Fruit fly (Drosophila melanogaster) Kc167 (cell line): ENCODE data around the gene Smyd3.

ENCODE experiments used
- Myc ChIP-seq: fragments of >200 bp; optimal IDR thresholded peaks from 2 replicates; lab custom pipeline; 2017; ENCODE audit warnings: missing external identifiers
- Sin3A ChIP-seq: fragments of >200 bp; optimal IDR thresholded peaks from 2 replicates; lab custom pipeline; 2018; ENCODE audit warnings: missing external identifiers
- h ChIP-seq: fragments of >200 bp; optimal IDR thresholded peaks from 3 replicates; lab custom pipeline; 2018; ENCODE audit warnings: missing external identifiers
- insv ChIP-seq: fragments of >200 bp; optimal IDR thresholded peaks from 3 replicates; lab custom pipeline; 2018; ENCODE audit warnings: missing external identifiers
- psq ChIP-seq: fragments of >200 bp; optimal IDR thresholded peaks from 2 replicates; lab custom pipeline; 2017; ENCODE audit warnings: missing external identifiers
- ttk ChIP-seq: sonication (Bioruptor generic); optimal IDR thresholded peaks from 2 replicates; lab custom pipeline; 2017; ENCODE audit warnings: missing external identifiers

Smyd3 gene

DNA sequence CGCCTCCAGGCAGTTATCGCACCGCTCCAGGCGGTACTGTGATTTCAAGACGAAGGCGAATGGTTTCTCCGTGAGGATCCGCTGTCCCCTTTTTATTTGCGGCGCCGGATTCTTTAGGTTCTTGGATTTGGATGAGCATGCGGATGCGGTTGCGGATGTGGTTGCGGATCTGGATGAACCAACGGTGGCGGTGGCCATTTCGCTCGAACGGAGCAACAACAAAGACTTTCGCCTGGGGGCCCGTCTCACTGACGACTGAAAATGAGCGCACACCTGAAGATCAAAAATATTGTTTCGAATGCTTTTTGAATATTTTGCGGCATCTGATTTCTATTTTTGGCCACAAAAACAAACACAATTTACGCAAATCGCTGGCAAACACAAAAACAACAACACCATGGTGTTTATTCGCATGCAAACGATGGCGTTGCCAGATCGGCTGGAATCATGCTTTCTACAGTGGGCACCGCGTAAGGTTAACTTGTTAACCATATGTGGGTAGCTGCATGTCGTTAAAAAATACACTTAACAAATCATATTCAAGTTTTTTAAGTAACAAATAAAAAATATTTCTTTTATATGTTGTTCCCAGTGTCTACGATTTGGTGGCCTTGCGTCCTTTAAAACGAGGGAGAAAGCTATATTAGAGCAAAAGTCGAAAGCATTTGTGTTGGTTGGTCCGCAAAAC is at the start of gene Smyd3:
Smyd3 (minus strand) TSS at position 407 of the 688 bp plus-strand sequence.
- TF ChIP-seq Myc (lab: Kevin White, UChicago) = no peak
- no peak for TF ChIP-seq insv (lab: Kevin White, UChicago)
- TF ChIP-seq ttk (lab: Kevin White, UChicago) = no peak
- no peak for TF ChIP-seq Sin3A (lab: Kevin White, UChicago)

DNA sequence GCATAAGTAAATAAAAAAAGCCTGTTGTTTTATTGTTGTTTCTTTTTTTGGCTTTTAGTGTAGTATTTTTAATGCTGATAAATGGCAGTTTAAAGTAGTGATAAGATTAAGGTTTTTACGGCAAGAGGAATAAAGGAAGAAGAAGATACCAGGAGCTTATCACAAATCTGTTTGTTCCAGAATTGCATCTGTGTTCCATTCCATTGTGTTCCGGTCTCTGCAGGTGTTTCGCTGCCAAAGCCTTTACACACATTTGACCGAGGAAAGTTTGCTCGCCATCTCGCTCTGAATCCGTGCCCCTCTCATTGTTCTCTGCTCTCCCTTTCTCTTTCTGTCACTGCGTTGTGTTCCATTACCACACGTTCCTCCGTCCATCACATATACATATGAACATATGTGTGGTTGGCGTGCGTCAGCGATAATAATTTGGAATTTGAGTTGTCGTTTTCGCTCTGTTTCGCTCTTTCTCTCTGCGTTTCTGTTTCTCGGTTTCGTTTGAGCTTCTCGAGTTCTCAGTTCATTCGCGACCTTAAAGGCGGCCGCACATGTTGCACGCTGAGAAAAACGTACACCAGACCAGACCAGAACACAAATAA is 49.7 kb upstream of the Smyd3 start:
- TF ChIP-seq Myc (lab: Kevin White, UChicago) (no peak), h (lab: Kevin White, UChicago) (no peak), ttk (lab: Kevin White, UChicago) (no peak), insv (lab: Kevin White, UChicago) (no peak), Sin3A (lab: Kevin White, UChicago) (no peak), psq (lab: Kevin White, UChicago) (no peak)

DNA sequence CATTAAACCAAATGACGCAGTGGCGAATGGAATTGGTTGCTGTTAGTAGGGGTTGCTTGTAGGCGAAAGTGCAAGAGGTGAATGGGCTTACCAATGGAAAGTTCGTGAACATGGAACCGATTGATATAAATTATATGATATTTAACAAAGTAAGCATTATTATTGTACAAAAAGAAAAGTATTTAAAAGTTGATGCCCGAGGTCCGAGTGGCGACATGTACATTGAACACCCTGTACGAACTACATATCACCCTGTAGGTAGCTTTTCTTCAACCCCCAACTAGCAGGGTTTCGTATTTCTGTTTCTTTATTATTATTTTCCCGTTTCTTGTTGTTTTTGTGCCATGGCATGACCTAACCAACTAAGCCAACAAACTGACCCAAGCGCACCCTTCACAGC is 48.5 kb upstream of the Smyd3 start:
- TF ChIP-seq insv (lab: Kevin White, UChicago) (no peak), Sin3A (lab: Kevin White, UChicago) (no peak), h (lab: Kevin White, UChicago) (no peak), Myc (lab: Kevin White, UChicago) (no peak), psq (lab: Kevin White, UChicago) (no peak), ttk (lab: Kevin White, UChicago) (no peak)

DNA sequence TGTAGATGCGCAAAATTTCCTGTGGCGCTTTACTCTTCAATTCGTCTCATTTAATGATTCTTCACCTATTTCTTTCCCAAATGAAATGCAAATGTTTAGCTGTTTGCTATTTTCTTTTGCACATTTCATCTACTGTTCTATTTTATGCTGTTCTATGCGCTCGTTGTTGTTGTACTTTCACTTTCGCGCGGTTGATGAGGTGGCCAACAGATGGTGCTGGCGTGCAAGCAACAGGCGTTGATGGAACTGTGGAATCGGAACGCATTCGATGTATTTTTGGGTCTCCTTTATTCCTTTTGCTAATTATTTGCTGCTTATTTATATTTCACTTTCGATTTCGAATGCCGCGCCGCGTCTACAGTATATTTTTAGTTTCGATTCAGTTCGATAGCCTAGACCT is 47.3 kb upstream of the Smyd3 start:
- TF ChIP-seq psq (lab: Kevin White, UChicago) (no peak), h (lab: Kevin White, UChicago) (no peak), Sin3A (lab: Kevin White, UChicago) (no peak), Myc (lab: Kevin White, UChicago) (no peak), ttk (lab: Kevin White, UChicago) (no peak), insv (lab: Kevin White, UChicago) (no peak)

DNA sequence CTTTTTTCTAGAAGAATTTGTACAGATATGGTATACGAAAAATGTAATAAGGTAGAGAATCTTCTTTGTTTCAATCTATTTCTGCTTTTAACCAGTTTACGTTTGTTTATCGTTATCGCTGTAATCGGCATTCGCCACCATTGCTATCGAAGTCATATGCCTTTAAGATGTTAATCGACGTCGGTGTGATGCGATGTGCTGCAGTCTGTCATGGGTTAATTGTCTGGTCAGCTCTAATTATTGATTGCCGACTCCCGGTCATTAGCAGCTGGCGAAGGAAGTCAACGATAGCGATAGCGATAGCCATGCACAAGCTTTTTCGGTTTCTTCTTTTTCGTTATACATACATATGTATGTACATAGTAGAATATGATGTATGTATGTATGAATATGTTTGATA is 46.8 kb upstream of the Smyd3 start:
- TF ChIP-seq ttk (lab: Kevin White, UChicago) = no peak
- no peak for TF ChIP-seq Myc (lab: Kevin White, UChicago)
- TF ChIP-seq psq (lab: Kevin White, UChicago) = no peak
- no peak for TF ChIP-seq Sin3A (lab: Kevin White, UChicago)
- TF ChIP-seq h (lab: Kevin White, UChicago) = no peak

DNA sequence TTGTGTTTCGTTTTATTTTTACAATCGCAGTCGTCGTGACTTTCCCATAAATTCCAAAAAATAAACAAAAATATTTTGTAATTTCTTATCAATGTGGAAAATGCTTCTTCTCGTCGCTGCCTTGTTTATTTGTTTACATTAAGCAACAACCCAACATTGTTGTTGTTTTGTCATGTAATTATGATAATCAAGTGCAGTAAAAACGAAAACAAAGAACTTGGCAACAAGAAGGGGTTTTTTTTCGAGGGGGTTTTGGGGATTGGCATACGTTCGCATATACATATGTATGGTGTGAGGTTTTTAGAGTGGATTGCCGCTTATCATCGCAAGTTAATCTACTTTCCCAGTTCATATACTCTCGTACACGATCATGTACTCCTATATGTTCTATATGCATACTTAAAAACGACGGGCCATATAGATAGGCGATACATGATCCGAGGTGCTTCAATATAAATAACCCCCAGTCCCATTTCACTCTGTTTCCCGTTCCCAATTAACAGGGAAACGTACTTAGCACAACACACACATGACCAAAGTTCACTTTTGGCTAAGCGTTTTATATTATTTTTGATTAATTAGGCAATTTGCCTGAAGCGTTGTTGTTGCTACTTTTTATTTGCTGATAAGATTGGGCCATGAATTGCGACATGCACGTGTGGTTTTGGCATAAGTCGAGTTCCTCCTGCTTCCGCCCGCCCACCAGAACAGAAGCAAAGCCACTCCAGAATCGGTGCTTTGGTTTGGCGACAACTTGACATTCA is 45.0 kb upstream of the Smyd3 start:
- no peak for TF ChIP-seq h (lab: Kevin White, UChicago)
- no peak for TF ChIP-seq Myc (lab: Kevin White, UChicago)
- TF ChIP-seq Sin3A (lab: Kevin White, UChicago) = no peak
- no peak for TF ChIP-seq insv (lab: Kevin White, UChicago)
- no peak for TF ChIP-seq ttk (lab: Kevin White, UChicago)
- TF ChIP-seq psq (lab: Kevin White, UChicago) = no peak

DNA sequence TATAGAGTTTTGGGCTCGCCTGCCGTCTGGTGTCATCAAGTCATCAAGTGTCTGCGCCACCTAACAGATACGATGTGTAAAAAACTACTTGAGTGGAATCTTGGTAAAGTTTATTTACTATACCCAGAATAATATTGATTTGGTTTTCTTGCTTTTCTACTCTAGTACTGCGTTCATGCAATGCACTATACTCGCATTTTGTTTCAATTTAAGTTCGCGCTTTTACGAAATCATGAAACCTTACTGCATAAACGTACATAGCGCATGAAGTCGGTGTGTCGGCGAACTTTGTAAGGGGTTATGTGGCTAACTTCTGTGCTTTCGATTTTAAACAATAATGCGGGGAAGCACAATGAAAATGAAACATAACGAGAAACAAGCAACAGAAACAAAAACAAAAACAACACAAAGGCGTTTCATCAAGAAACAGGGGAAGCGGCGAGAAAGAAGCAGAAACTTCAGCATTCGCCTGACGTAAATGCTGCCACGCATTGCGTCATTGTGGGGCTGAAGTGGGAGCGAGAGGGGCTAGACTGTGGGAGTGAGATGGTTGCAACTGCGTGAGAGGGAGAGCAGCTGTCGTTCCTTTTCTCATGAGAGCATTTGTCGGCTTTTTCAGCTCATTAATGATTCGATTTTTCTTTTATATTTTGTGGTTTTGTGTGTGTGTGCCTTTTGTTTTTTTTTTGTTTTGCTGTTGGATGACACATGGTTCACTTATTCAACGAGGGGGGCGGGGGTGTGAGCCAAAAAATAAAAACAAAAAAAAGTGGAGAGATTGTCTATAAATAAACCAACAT is 43.6 kb upstream of the Smyd3 start:
- TF ChIP-seq Sin3A (lab: Kevin White, UChicago) = no peak
- no peak for TF ChIP-seq Myc (lab: Kevin White, UChicago)
- TF ChIP-seq insv (lab: Kevin White, UChicago) = no peak
- TF ChIP-seq h (lab: Kevin White, UChicago) = no peak
- no peak for TF ChIP-seq psq (lab: Kevin White, UChicago)
- no peak for TF ChIP-seq ttk (lab: Kevin White, UChicago)

DNA sequence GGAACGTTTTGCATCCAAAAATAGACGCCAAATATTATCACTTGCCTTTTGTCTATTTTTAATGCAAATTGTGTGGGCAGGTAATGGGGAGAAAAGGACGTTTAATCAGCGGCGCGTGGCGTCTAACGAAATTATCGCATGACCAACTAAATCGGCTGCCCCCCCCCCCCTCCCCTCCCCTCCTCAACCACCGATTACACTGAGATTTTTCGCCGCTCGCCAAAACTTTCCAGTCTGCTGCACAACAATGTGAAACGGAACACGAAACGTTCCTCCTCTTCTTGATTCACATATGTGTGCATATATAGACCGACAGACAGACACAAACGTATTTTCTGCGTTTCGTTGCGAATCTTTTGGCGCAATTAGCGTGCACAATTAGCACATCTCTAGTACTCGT is 42.5 kb upstream of the Smyd3 start:
- TF ChIP-seq psq (lab: Kevin White, UChicago) = no peak
- no peak for TF ChIP-seq insv (lab: Kevin White, UChicago)
- TF ChIP-seq ttk (lab: Kevin White, UChicago) = no peak
- TF ChIP-seq Myc (lab: Kevin White, UChicago) = no peak
- TF ChIP-seq Sin3A (lab: Kevin White, UChicago) = no peak
- TF ChIP-seq h (lab: Kevin White, UChicago) = no peak

DNA sequence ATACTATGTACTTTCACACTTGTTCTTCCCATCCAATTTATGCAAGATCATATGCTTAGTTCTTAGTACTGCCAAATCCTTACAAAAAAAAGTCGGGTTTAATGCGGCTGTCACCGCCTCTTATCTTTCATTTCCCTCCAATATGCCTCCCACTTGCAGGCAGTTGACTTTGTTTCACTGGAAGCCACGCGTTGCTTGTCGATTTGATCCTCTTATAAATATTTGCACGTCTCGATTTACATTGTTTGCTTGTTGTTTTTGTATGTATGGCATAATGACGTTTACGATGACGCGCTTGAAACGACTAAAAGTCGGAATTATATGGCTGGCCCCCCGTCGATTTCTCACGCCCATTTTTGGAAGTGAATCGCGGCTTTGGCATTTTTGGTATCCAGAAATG is 40.3 kb upstream of the Smyd3 start:
- TF ChIP-seq h (lab: Kevin White, UChicago) = no peak
- TF ChIP-seq insv (lab: Kevin White, UChicago) = no peak
- no peak for TF ChIP-seq Sin3A (lab: Kevin White, UChicago)
- no peak for TF ChIP-seq ttk (lab: Kevin White, UChicago)
- no peak for TF ChIP-seq psq (lab: Kevin White, UChicago)
- TF ChIP-seq Myc (lab: Kevin White, UChicago) = no peak

DNA sequence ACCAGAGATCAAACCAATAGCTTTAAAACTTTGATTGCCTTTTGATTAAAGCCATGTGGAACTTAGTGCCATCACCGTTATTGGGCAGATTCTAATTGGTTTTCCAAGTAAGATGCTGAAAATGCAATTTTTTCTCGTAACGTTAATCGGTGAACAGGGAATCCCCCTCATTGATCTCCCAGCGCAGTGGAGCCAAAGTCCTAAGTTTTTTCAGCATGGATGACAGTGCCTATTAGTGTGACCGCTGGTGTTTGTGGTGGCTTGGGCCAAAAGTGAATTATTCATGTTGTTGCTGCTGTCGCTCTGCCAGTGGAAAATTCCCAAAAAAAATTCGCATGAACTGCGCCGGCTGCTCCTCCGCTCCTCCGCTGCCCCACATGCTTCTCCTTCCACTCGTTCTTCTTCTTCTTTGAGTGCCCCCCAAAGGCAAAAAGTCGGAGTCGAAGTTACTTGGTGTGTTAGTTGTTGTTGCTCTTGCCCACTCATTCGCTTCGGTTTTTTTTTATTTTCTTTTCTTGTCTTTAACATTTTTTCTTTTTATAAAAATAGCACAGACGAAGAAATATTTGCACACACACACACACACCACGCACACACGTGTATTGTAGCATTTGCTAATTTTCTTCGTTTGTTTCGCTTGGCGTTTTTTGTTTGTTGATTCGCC is 39.4 kb upstream of the Smyd3 start:
- TF ChIP-seq Myc (lab: Kevin White, UChicago) (no peak), insv (lab: Kevin White, UChicago) (no peak), h (lab: Kevin White, UChicago) (no peak), ttk (lab: Kevin White, UChicago) (no peak), Sin3A (lab: Kevin White, UChicago) (no peak), psq (lab: Kevin White, UChicago) (no peak)
